Worm (Caenorhabditis elegans) whole organism, L2 larva: ENCODE data around the gene sdn-1.

Experiments
- C34F6.9 ChIP-seq: fragments of 150-350 bp; optimal IDR thresholded peaks from 2 replicates; lab custom pipeline; 2014; ENCODE audit warnings: missing biosample characterization, missing genetic modification characterization
- F13H6.1 ChIP-seq: sonication (generic microtip); optimal IDR thresholded peaks from 2 replicates; lab custom pipeline; 2016; ENCODE audit warnings: missing genetic modification characterization, missing compliant biosample characterization
- R02D3.7 ChIP-seq: fragments of 150-350 bp; optimal IDR thresholded peaks from 2 replicates; lab custom pipeline; 2014; ENCODE audit warnings: missing biosample characterization, missing genetic modification characterization
- Y55F3AM.14 ChIP-seq: fragments of 200-800 bp; sonication (Bioruptor generic); optimal IDR thresholded peaks from 2 replicates; lab custom pipeline; 2018; ENCODE audit warnings: mild to moderate bottlenecking, missing genetic modification characterization, missing compliant biosample characterization
- ZK546.5 ChIP-seq: sonication (generic microtip); optimal IDR thresholded peaks from 2 replicates; lab custom pipeline; 2017; ENCODE audit warnings: missing biosample characterization, missing genetic modification characterization
- alr-1 ChIP-seq: fragments of 150-350 bp; optimal IDR thresholded peaks from 2 replicates; lab custom pipeline; 2014; ENCODE audit warnings: missing biosample characterization, missing genetic modification characterization
- aly-2 ChIP-seq: fragments of 150-350 bp; optimal IDR thresholded peaks from 2 replicates; lab custom pipeline; 2014; ENCODE audit warnings: missing biosample characterization, missing genetic modification characterization
- ama-1 ChIP-seq: fragments of 150-350 bp; optimal IDR thresholded peaks from 2 replicates; lab custom pipeline; 2018; ENCODE audit warnings: inconsistent platforms
- blmp-1 ChIP-seq: sonication (generic microtip); optimal IDR thresholded peaks from 2 replicates; lab custom pipeline; 2017; ENCODE audit warnings: missing genetic modification characterization, mild to moderate bottlenecking, missing compliant biosample characterization, antibody characterized with exemption, moderate library complexity; ENCODE audit not compliant: insufficient read depth
- ceh-16 ChIP-seq: fragments of 150-350 bp; optimal IDR thresholded peaks from 2 replicates; lab custom pipeline; 2014; ENCODE audit warnings: missing biosample characterization, missing genetic modification characterization
- ceh-82 ChIP-seq: fragments of 150-350 bp; optimal IDR thresholded peaks from 2 replicates; lab custom pipeline; 2014; ENCODE audit warnings: missing biosample characterization, missing genetic modification characterization
- crh-2 ChIP-seq: sonication (generic microtip); optimal IDR thresholded peaks from 2 replicates; lab custom pipeline; 2017; ENCODE audit warnings: missing biosample characterization, missing genetic modification characterization
- dmd-4 ChIP-seq: sonication (generic microtip); optimal IDR thresholded peaks from 2 replicates; lab custom pipeline; 2017; ENCODE audit warnings: missing biosample characterization, missing genetic modification characterization
- egl-27 ChIP-seq: sonication (generic microtip); optimal IDR thresholded peaks from 3 replicates; lab custom pipeline; 2017; ENCODE audit warnings: missing biosample characterization, missing genetic modification reagents, missing genetic modification characterization
- elt-1 ChIP-seq: fragments of 150-350 bp; optimal IDR thresholded peaks from 2 replicates; lab custom pipeline; 2014; ENCODE audit warnings: missing biosample characterization, missing genetic modification characterization
- elt-3 ChIP-seq: sonication (generic microtip); optimal IDR thresholded peaks from 2 replicates; lab custom pipeline; 2017; ENCODE audit warnings: missing biosample characterization, missing genetic modification characterization
- fos-1 ChIP-seq: fragments of 150-350 bp; optimal IDR thresholded peaks from 2 replicates; lab custom pipeline; 2014; ENCODE audit warnings: missing biosample characterization, missing genetic modification characterization
- gmeb-1 ChIP-seq: fragments of 150-350 bp; optimal IDR thresholded peaks from 2 replicates; lab custom pipeline; 2014; ENCODE audit warnings: missing biosample characterization, missing genetic modification characterization
- lin-11 ChIP-seq: fragments of 150-350 bp; sonication (generic microtip); optimal IDR thresholded peaks from 2 replicates; lab custom pipeline; 2014; ENCODE audit warnings: missing biosample characterization, missing genetic modification characterization, inconsistent platforms, mixed read lengths
- lin-13 ChIP-seq: fragments of 150-350 bp; optimal IDR thresholded peaks from 2 replicates; lab custom pipeline; 2014; ENCODE audit warnings: missing biosample characterization, missing genetic modification reagents, missing genetic modification characterization
- lin-39 ChIP-seq: fragments of 150-350 bp; optimal IDR thresholded peaks from 2 replicates; lab custom pipeline; 2014; ENCODE audit warnings: missing biosample characterization, missing genetic modification reagents, missing genetic modification characterization
- lsy-2 ChIP-seq, 2 experiments: fragments of 150-350 bp in 1 of 2; sonication (generic microtip) in 1 of 2; optimal IDR thresholded peaks; 2 replicates each; lab custom pipeline; 2014 to 2017; ENCODE audit warnings: missing biosample characterization in 2 of 2, missing genetic modification characterization in 2 of 2
- mab-5 ChIP-seq: fragments of 150-350 bp; optimal IDR thresholded peaks from 2 replicates; lab custom pipeline; 2014; ENCODE audit warnings: missing biosample characterization, missing genetic modification characterization
- mbf-1 ChIP-seq: sonication (generic microtip); optimal IDR thresholded peaks from 2 replicates; lab custom pipeline; 2017; ENCODE audit warnings: missing biosample characterization, missing genetic modification characterization
- mdl-1 ChIP-seq, 2 experiments: fragments of 150-350 bp in 1 of 2; sonication (generic microtip) in 1 of 2; optimal IDR thresholded peaks; 2 replicates each; lab custom pipeline; 2017; ENCODE audit warnings: missing biosample characterization in 2 of 2, missing genetic modification characterization in 2 of 2
- nhr-10 ChIP-seq: sonication (generic microtip); optimal IDR thresholded peaks from 2 replicates; lab custom pipeline; 2017; ENCODE audit warnings: missing biosample characterization, missing genetic modification characterization
- nhr-11 ChIP-seq: fragments of 150-350 bp; optimal IDR thresholded peaks from 2 replicates; lab custom pipeline; 2014; ENCODE audit warnings: missing biosample characterization, missing genetic modification characterization
- nhr-12 ChIP-seq: fragments of 150-350 bp; optimal IDR thresholded peaks from 2 replicates; lab custom pipeline; 2014; ENCODE audit warnings: missing biosample characterization, missing genetic modification characterization
- nhr-129 ChIP-seq: fragments of 150-350 bp; optimal IDR thresholded peaks from 2 replicates; lab custom pipeline; 2014; ENCODE audit warnings: missing biosample characterization, missing genetic modification characterization
- nhr-21 ChIP-seq: fragments of 150-350 bp; optimal IDR thresholded peaks from 2 replicates; lab custom pipeline; 2014; ENCODE audit warnings: missing biosample characterization, missing genetic modification characterization
- nhr-23 ChIP-seq: fragments of 150-350 bp; optimal IDR thresholded peaks from 2 replicates; lab custom pipeline; 2014; ENCODE audit warnings: missing biosample characterization, missing genetic modification reagents, missing genetic modification characterization
- nhr-237 ChIP-seq: fragments of 150-350 bp; optimal IDR thresholded peaks from 2 replicates; lab custom pipeline; 2014; ENCODE audit warnings: missing biosample characterization, missing genetic modification characterization
- nhr-25 ChIP-seq: fragments of 150-350 bp; sonication (generic microtip); optimal IDR thresholded peaks from 3 replicates; lab custom pipeline; 2014; ENCODE audit warnings: missing biosample characterization, missing genetic modification characterization
- nhr-6 ChIP-seq: fragments of 150-350 bp; optimal IDR thresholded peaks from 2 replicates; lab custom pipeline; 2014; ENCODE audit warnings: missing biosample characterization, missing genetic modification characterization
- nhr-77 ChIP-seq: fragments of 150-350 bp; optimal IDR thresholded peaks from 2 replicates; lab custom pipeline; 2014; ENCODE audit warnings: missing biosample characterization, missing genetic modification characterization
- peb-1 ChIP-seq: fragments of 150-350 bp; optimal IDR thresholded peaks from 2 replicates; lab custom pipeline; 2014; ENCODE audit warnings: missing biosample characterization, missing genetic modification characterization
- sem-4 ChIP-seq: fragments of 150-350 bp; optimal IDR thresholded peaks from 2 replicates; lab custom pipeline; 2014; ENCODE audit warnings: missing biosample characterization, missing genetic modification reagents, missing genetic modification characterization
- skn-1 ChIP-seq: sonication (generic microtip); optimal IDR thresholded peaks from 2 replicates; lab custom pipeline; 2017; ENCODE audit warnings: missing biosample characterization, missing genetic modification characterization
- sma-3 ChIP-seq: sonication (generic microtip); optimal IDR thresholded peaks from 2 replicates; lab custom pipeline; 2016; ENCODE audit warnings: missing genetic modification reagents, missing genetic modification characterization, missing compliant biosample characterization
- sma-9 ChIP-seq, 2 experiments: fragments of 150-350 bp in 1 of 2; sonication (generic microtip) in 1 of 2; optimal IDR thresholded peaks; 2 replicates each; lab custom pipeline; 2014 to 2016; ENCODE audit warnings: missing genetic modification characterization in 2 of 2, mild to moderate bottlenecking in 1 of 2, missing biosample characterization in 1 of 2, missing compliant biosample characterization in 1 of 2, missing genetic modification reagents in 1 of 2, moderate library complexity in 1 of 2
- snpc-4 ChIP-seq: fragments of 150-350 bp; optimal IDR thresholded peaks from 2 replicates; lab custom pipeline; 2014; ENCODE audit warnings: missing biosample characterization, missing genetic modification characterization
- unc-39 ChIP-seq: fragments of 150-350 bp; optimal IDR thresholded peaks from 2 replicates; lab custom pipeline; 2014; ENCODE audit warnings: missing biosample characterization, missing genetic modification characterization
- unc-55 ChIP-seq: fragments of 150-350 bp; sonication (generic microtip); optimal IDR thresholded peaks from 3 replicates; lab custom pipeline; 2014; ENCODE audit warnings: missing biosample characterization, missing genetic modification reagents, missing genetic modification characterization
- unc-62 ChIP-seq: fragments of 150-350 bp; optimal IDR thresholded peaks from 2 replicates; lab custom pipeline; 2014; ENCODE audit warnings: missing biosample characterization, missing genetic modification reagents, missing genetic modification characterization
- zag-1 ChIP-seq: fragments of 150-350 bp; optimal IDR thresholded peaks from 2 replicates; lab custom pipeline; 2014; ENCODE audit warnings: missing biosample characterization, missing genetic modification characterization
- ztf-1 ChIP-seq: fragments of 200-800 bp; sonication (Bioruptor generic); conservative IDR thresholded peaks from 2 replicates; pipeline ENCODE4 v1.3.6; 2022; ENCODE audit warnings: missing genetic modification characterization, missing compliant biosample characterization
- ztf-11 ChIP-seq: sonication (generic microtip); optimal IDR thresholded peaks from 2 replicates; lab custom pipeline; 2017; ENCODE audit warnings: missing biosample characterization, missing genetic modification characterization
- ztf-4 ChIP-seq: fragments of 150-350 bp; optimal IDR thresholded peaks from 2 replicates; lab custom pipeline; 2014; ENCODE audit warnings: missing biosample characterization, missing genetic modification characterization

The sdn-1 gene

ce11 chrX:10555189-10555964 lies 37.8 kb downstream of the sdn-1 start, which contains the start of gene syd-2:
TSS of gene syd-2 (minus strand) at chrX:10555239.
- TF ChIP-seq gmeb-1 (no peak), ama-1 (lab: Kevin White, UChicago) (no peak), mab-5 (tag; lab: Kevin White, UChicago) (peak; percentile 67), F13H6.1 (peak; percentile 96), ztf-4 (tag; lab: Kevin White, UChicago) (no peak), nhr-12 (tag; lab: Kevin White, UChicago) (no peak), ztf-1 (GFP tag; lab: Robert Waterston, UW) (no peak), nhr-21 (tag; lab: Kevin White, UChicago) (peak; percentile 46), nhr-237 (tag; lab: Kevin White, UChicago) (no peak), lin-13 (GFP tag; lab: Kevin White, UChicago) (peak; percentile 55), C34F6.9 (tag; lab: Kevin White, UChicago) (peak; percentile 80), sem-4 (tag; lab: Kevin White, UChicago) (peak; percentile 89), zag-1 (tag; lab: Kevin White, UChicago) (peak; percentile 83), lsy-2 (tag; optimal IDR thresholded peaks at IDR 0.05; lab: Kevin White, UChicago) (peak; percentile 56 to 69), nhr-129 (tag; lab: Kevin White, UChicago) (peak; percentile 93), elt-1 (tag; lab: Kevin White, UChicago) (no peak), R02D3.7 (tag; lab: Kevin White, UChicago) (no peak), Y55F3AM.14 (GFP tag; lab: Kevin White, UChicago) (peak; percentile 76), nhr-25 (tag; lab: Kevin White, UChicago) (no peak), mbf-1 (tag; lab: Kevin White, UChicago) (no peak), snpc-4 (peak; percentile 51), nhr-77 (tag; lab: Kevin White, UChicago) (peak; percentile 20), ceh-16 (tag; lab: Kevin White, UChicago) (peak; percentile 54), sma-9 (GFP tag; optimal IDR thresholded peaks at IDR 0.05; lab: Kevin White, UChicago) (peak; percentile 54), sma-9 (tag; optimal IDR thresholded peaks at IDR 0.05; lab: Kevin White, UChicago) (no peak), ZK546.5 (tag; lab: Kevin White, UChicago) (no peak), sma-3 (GFP tag; lab: Kevin White, UChicago) (peak; percentile 33), crh-2 (peak; percentile 74), dmd-4 (no peak), blmp-1 (peak; percentile 22), lin-11 (tag; lab: Kevin White, UChicago) (peak; percentile 67), unc-39 (tag; lab: Kevin White, UChicago) (no peak), mdl-1 (tag; optimal IDR thresholded peaks at IDR 0.05; lab: Kevin White, UChicago) (peak; percentile 40 to 75), aly-2 (tag; lab: Kevin White, UChicago) (no peak), ceh-82 (tag; lab: Kevin White, UChicago) (peak; percentile 8), unc-62 (GFP tag; lab: Kevin White, UChicago) (no peak), egl-27 (peak; percentile 65), lin-39 (tag; lab: Kevin White, UChicago) (peak; percentile 81), nhr-23 (tag; lab: Kevin White, UChicago) (no peak), ztf-11 (no peak), skn-1 (tag; lab: Kevin White, UChicago) (no peak), peb-1 (no peak), nhr-6 (tag; lab: Kevin White, UChicago) (peak; percentile 18), elt-3 (no peak), alr-1 (tag; lab: Kevin White, UChicago) (peak; percentile 98), nhr-11 (tag; lab: Kevin White, UChicago) (peak; percentile 51), unc-55 (peak; percentile 44), fos-1 (peak; percentile 65), nhr-10 (tag; lab: Kevin White, UChicago) (no peak)
- TF ChIP-seq, all 48 proteins: peak for 27
